Worm (Caenorhabditis elegans) whole organism, young adult: ENCODE measurements around the gene C36B7.1.

Experiments
- F39B2.1 ChIP-seq: fragments of 200-800 bp; sonication (Bioruptor generic); IDR thresholded peaks from 2 replicates; pipeline ENCODE4 v1.3.6; 2022; ENCODE audit warnings: missing genetic modification reagents, missing genetic modification characterization, missing compliant biosample characterization
- ama-1 ChIP-seq, 3 experiments: fragments of 150-350 bp in 1 of 3; sonication (generic microtip) in 2 of 3; optimal IDR thresholded peaks; 2 replicates each; lab custom pipeline; 2014 to 2018; ENCODE audit warnings: missing biosample characterization in 2 of 3, missing genetic modification characterization in 2 of 3, missing genetic modification reagents in 2 of 3
- ceh-79 ChIP-seq: sonication (generic microtip); optimal IDR thresholded peaks from 2 replicates; lab custom pipeline; 2017; ENCODE audit warnings: mild to moderate bottlenecking, missing genetic modification characterization, missing compliant biosample characterization
- let-607 ChIP-seq, 2 experiments: fragments of 200-800 bp in 1 of 2; sonication (Bioruptor generic) in 1 of 2; sonication (generic microtip) in 1 of 2; optimal IDR thresholded peaks; 2 replicates each; lab custom pipeline; 2016 to 2018; ENCODE audit warnings: mild to moderate bottlenecking in 2 of 2, missing compliant biosample characterization in 2 of 2, missing genetic modification characterization in 2 of 2, moderate library complexity in 2 of 2, missing genotype in 1 of 2
- mxl-1 ChIP-seq: sonication (generic microtip); optimal IDR thresholded peaks from 2 replicates; lab custom pipeline; 2016; ENCODE audit warnings: missing genetic modification characterization, missing compliant biosample characterization
- pha-4 ChIP-seq: fragments of 150-350 bp; sonication (generic microtip); optimal IDR thresholded peaks from 2 replicates; lab custom pipeline; 2014; ENCODE audit warnings: missing biosample characterization, missing genetic modification reagents, missing genetic modification characterization
- rcor-1 ChIP-seq: fragments of 200-800 bp; sonication (Bioruptor generic); IDR thresholded peaks from 2 replicates; pipeline ENCODE4 v1.3.6; 2022; ENCODE audit warnings: missing genetic modification reagents, missing genetic modification characterization, missing compliant biosample characterization
- somi-1 ChIP-seq: fragments of 200-800 bp; sonication (Bioruptor generic); optimal IDR thresholded peaks from 2 replicates; lab custom pipeline; 2018; ENCODE audit warnings: mild to moderate bottlenecking, missing genetic modification characterization, missing compliant biosample characterization
- unc-130 ChIP-seq: sonication (generic microtip); optimal IDR thresholded peaks from 2 replicates; lab custom pipeline; 2016; ENCODE audit warnings: missing genetic modification reagents, missing genetic modification characterization, missing compliant biosample characterization
- unc-62 ChIP-seq: fragments of 150-350 bp; optimal IDR thresholded peaks from 2 replicates; lab custom pipeline; 2014; ENCODE audit warnings: missing biosample characterization, missing genetic modification reagents, missing genetic modification characterization

DNA sequence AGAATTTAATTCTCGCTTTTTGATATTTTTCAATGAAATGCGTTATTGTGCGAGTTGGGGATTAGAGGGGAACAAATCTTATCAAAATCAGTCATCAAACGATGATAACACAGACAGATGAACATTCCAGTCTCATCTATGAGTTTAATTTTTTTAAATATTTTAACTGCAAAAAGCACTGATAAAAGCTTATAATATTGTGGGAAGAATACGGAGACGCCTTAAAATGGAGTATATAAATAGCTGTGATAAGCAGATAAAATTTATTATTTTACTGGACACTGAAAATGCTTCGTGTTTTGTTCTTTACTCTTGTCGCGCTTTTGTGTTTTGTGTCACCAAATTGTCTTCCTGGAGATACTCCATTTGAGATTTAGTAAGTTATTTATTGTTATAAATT lies 26.9 kb downstream of the C36B7.1 start, which contains the start of gene clec-86:
- TF ChIP-seq let-607 (tag; optimal IDR thresholded peaks at IDR 0.05; lab: Kevin White, UChicago) = no peak
- no peak for TF ChIP-seq unc-62 (GFP tag; lab: Kevin White, UChicago)
- TF ChIP-seq rcor-1 (GFP tag; lab: Robert Waterston, UW) = no peak
- no peak for TF ChIP-seq ama-1 (optimal IDR thresholded peaks at IDR 0.05; lab: Kevin White, UChicago)
- no peak for TF ChIP-seq ama-1 (GFP tag; optimal IDR thresholded peaks at IDR 0.05; lab: Kevin White, UChicago)
- TF ChIP-seq unc-130 (GFP tag; lab: Kevin White, UChicago) = no peak
- no peak for TF ChIP-seq somi-1 (GFP tag; lab: Kevin White, UChicago)
- TF ChIP-seq ceh-79 (tag; lab: Kevin White, UChicago) = no peak
- TF ChIP-seq mxl-1 (tag; lab: Kevin White, UChicago) = no peak
- TF ChIP-seq pha-4 (tag; lab: Kevin White, UChicago) = no peak
- no peak for TF ChIP-seq F39B2.1 (GFP tag; lab: Robert Waterston, UW)
